Fruit fly (Drosophila melanogaster) whole organism, embryonic: ENCODE data around the gene Pex5.

Experiments
- Bdp1 ChIP-seq: fragments of 200-800 bp; sonication (Bioruptor generic); optimal IDR thresholded peaks from 3 replicates; lab custom pipeline; 2016; ENCODE audit warnings: missing biosample characterization, missing genetic modification characterization
- CG10147 ChIP-seq: fragments of 200-800 bp; sonication (Bioruptor generic); optimal IDR thresholded peaks from 2 replicates; lab custom pipeline; 2019; ENCODE audit warnings: missing biosample characterization, mild to moderate bottlenecking, missing genetic modification characterization, moderate library complexity
- CG10431 ChIP-seq: fragments of 200-800 bp; sonication (Bioruptor generic); optimal IDR thresholded peaks from 3 replicates; lab custom pipeline; 2018; ENCODE audit warnings: missing biosample characterization, mild to moderate bottlenecking, missing genetic modification characterization
- CG10462 ChIP-seq: fragments of 200-800 bp; sonication (Bioruptor generic); optimal IDR thresholded peaks from 2 replicates; lab custom pipeline; 2016; ENCODE audit warnings: missing biosample characterization, missing genetic modification characterization
- CG10654 ChIP-seq: fragments of 200-800 bp; sonication (Bioruptor generic); optimal IDR thresholded peaks from 2 replicates; lab custom pipeline; 2016; ENCODE audit warnings: missing biosample characterization, missing genetic modification characterization
- CG13123 ChIP-seq: fragments of 200-800 bp; sonication (Bioruptor generic); optimal IDR thresholded peaks from 2 replicates; lab custom pipeline; 2016; ENCODE audit warnings: missing biosample characterization, missing genetic modification characterization
- CG15269 ChIP-seq: fragments of 200-800 bp; sonication (Bioruptor generic); optimal IDR thresholded peaks from 2 replicates; lab custom pipeline; 2018; ENCODE audit warnings: missing biosample characterization, mild to moderate bottlenecking, missing genetic modification characterization, moderate library complexity
- CG15601 ChIP-seq: fragments of 200-800 bp; sonication (Bioruptor generic); optimal IDR thresholded peaks from 3 replicates; lab custom pipeline; 2019; ENCODE audit warnings: missing biosample characterization, mild to moderate bottlenecking, missing genetic modification characterization, moderate library complexity
- CG18262 ChIP-seq: fragments of 200-800 bp; optimal IDR thresholded peaks from 3 replicates; lab custom pipeline; 2019; ENCODE audit warnings: missing biosample characterization, mild to moderate bottlenecking, missing genetic modification characterization, moderate library complexity
- CG18619 ChIP-seq: fragments of 200-800 bp; sonication (Bioruptor generic); optimal IDR thresholded peaks from 3 replicates; lab custom pipeline; 2017; ENCODE audit warnings: missing biosample characterization, mild to moderate bottlenecking, missing genetic modification characterization
- CG2116 ChIP-seq: fragments of 200-800 bp; sonication (Bioruptor generic); optimal IDR thresholded peaks from 3 replicates; lab custom pipeline; 2018; ENCODE audit warnings: missing biosample characterization, mild to moderate bottlenecking, missing genetic modification characterization
- CG32532 ChIP-seq: fragments of 200-800 bp; sonication (Bioruptor generic); IDR thresholded peaks from 2 replicates; pipeline ENCODE4 v1.3.6; 2022; ENCODE audit warnings: missing biosample characterization, missing genetic modification characterization
- CG34376 ChIP-seq: fragments of 200-800 bp; sonication (Bioruptor generic); optimal IDR thresholded peaks from 2 replicates; lab custom pipeline; 2018; ENCODE audit warnings: missing biosample characterization, mild to moderate bottlenecking, missing genetic modification characterization
- CG4282 ChIP-seq: fragments of 200-800 bp; sonication (Bioruptor generic); optimal IDR thresholded peaks from 2 replicates; lab custom pipeline; 2016; ENCODE audit warnings: missing biosample characterization, missing genetic modification characterization
- CG4820 ChIP-seq: fragments of 200-800 bp; sonication (Bioruptor generic); optimal IDR thresholded peaks from 3 replicates; lab custom pipeline; 2016; ENCODE audit warnings: missing biosample characterization, missing genetic modification characterization
- CG6813 ChIP-seq: fragments of 200-800 bp; sonication (Bioruptor generic); optimal IDR thresholded peaks from 2 replicates; lab custom pipeline; 2017; ENCODE audit warnings: missing biosample characterization, missing genetic modification characterization, mild to moderate bottlenecking, moderate library complexity, missing genetic modification reagents
- CG7839 ChIP-seq: fragments of 200-800 bp; sonication (Bioruptor generic); optimal IDR thresholded peaks from 3 replicates; lab custom pipeline; 2018; ENCODE audit warnings: missing biosample characterization, mild to moderate bottlenecking, missing genetic modification characterization, moderate library complexity
- CG8478 ChIP-seq: fragments of >200 bp; optimal IDR thresholded peaks from 2 replicates; lab custom pipeline; 2018
- CG9215 ChIP-seq: fragments of 200-800 bp; sonication (Bioruptor generic); IDR thresholded peaks from 2 replicates; pipeline ENCODE4 v1.3.6; 2022; ENCODE audit warnings: missing biosample characterization, missing genetic modification characterization
- CG9932 ChIP-seq: fragments of 200-800 bp; sonication (Bioruptor generic); IDR thresholded peaks from 2 replicates; pipeline ENCODE4 v1.3.6; 2022; ENCODE audit warnings: missing biosample characterization, missing genetic modification characterization
- CoRest ChIP-seq: fragments of 200-800 bp; sonication (Bioruptor generic); optimal IDR thresholded peaks from 3 replicates; lab custom pipeline; 2018; ENCODE audit warnings: missing biosample characterization, mild to moderate bottlenecking, missing genetic modification characterization, moderate library complexity
- D ChIP-seq, 2 experiments: fragments of 200-800 bp in 1 of 2; fragments of >200 bp in 1 of 2; sonication (Bioruptor generic) in 1 of 2; optimal IDR thresholded peaks; 2 replicates in 1 of 2; 3 replicates in 1 of 2; lab custom pipeline; 2017; ENCODE audit warnings: mild to moderate bottlenecking in 1 of 2, missing biosample characterization in 1 of 2, missing genetic modification characterization in 1 of 2, missing genetic modification reagents in 1 of 2
- Dip2 ChIP-seq: fragments of 200-800 bp; sonication (Bioruptor generic); IDR thresholded peaks from 2 replicates; pipeline ENCODE4 v1.3.6; 2022; ENCODE audit warnings: missing biosample characterization, missing genetic modification characterization
- ERR ChIP-seq: fragments of 200-800 bp; sonication (Bioruptor generic); optimal IDR thresholded peaks from 2 replicates; lab custom pipeline; 2016; ENCODE audit warnings: missing biosample characterization, missing genetic modification characterization
- Fer3 ChIP-seq: fragments of 200-800 bp; sonication (Bioruptor generic); optimal IDR thresholded peaks from 2 replicates; lab custom pipeline; 2018; ENCODE audit warnings: missing biosample characterization, mild to moderate bottlenecking, missing genetic modification characterization, moderate library complexity
- HHEX ChIP-seq: fragments of 200-800 bp; sonication (Bioruptor generic); optimal IDR thresholded peaks from 3 replicates; lab custom pipeline; 2017; ENCODE audit warnings: missing biosample characterization, mild to moderate bottlenecking, missing genetic modification characterization, missing genetic modification reagents
- HLH54F ChIP-seq: fragments of 200-800 bp; sonication (Bioruptor generic); optimal IDR thresholded peaks from 3 replicates; lab custom pipeline; 2016; ENCODE audit warnings: missing biosample characterization, missing genetic modification characterization
- Hand ChIP-seq: fragments of 200-800 bp; sonication (Bioruptor generic); optimal IDR thresholded peaks from 2 replicates; lab custom pipeline; 2017; ENCODE audit warnings: mild to moderate bottlenecking, missing biosample characterization, missing genetic modification reagents, missing genetic modification characterization
- Myb ChIP-seq: fragments of 200-800 bp; sonication (Bioruptor generic); optimal IDR thresholded peaks from 2 replicates; lab custom pipeline; 2016; ENCODE audit warnings: missing biosample characterization, missing genetic modification characterization
- NC2α ChIP-seq: fragments of 200-800 bp; sonication (Bioruptor generic); optimal IDR thresholded peaks from 2 replicates; lab custom pipeline; 2016; ENCODE audit warnings: missing biosample characterization, missing genetic modification characterization
- Sox102F ChIP-seq: fragments of 200-800 bp; sonication (Bioruptor generic); optimal IDR thresholded peaks from 2 replicates; lab custom pipeline; 2018; ENCODE audit warnings: missing biosample characterization, mild to moderate bottlenecking, missing genetic modification characterization, moderate library complexity
- Xbp1 ChIP-seq: fragments of 200-800 bp; sonication (Bioruptor generic); optimal IDR thresholded peaks from 3 replicates; lab custom pipeline; 2016; ENCODE audit warnings: missing biosample characterization, mild to moderate bottlenecking, missing genetic modification characterization
- bab2 ChIP-seq: fragments of 200-800 bp; sonication (Bioruptor generic); optimal IDR thresholded peaks from 2 replicates; lab custom pipeline; 2016; ENCODE audit warnings: missing biosample characterization, missing genetic modification characterization
- bsh ChIP-seq, 2 experiments: fragments of 200-800 bp; sonication (Bioruptor generic); optimal IDR thresholded peaks; 2 replicates each; lab custom pipeline; 2017 to 2018; ENCODE audit warnings: mild to moderate bottlenecking in 2 of 2, missing biosample characterization in 2 of 2, missing genetic modification characterization in 2 of 2, moderate library complexity in 1 of 2
- crp ChIP-seq, 2 experiments: fragments of 200-800 bp; sonication (Bioruptor generic); optimal IDR thresholded peaks; 2 replicates in 1 of 2; 3 replicates in 1 of 2; lab custom pipeline; 2017; ENCODE audit warnings: missing biosample characterization in 2 of 2, missing genetic modification characterization in 2 of 2, mild to moderate bottlenecking in 1 of 2, moderate library complexity in 1 of 2
- cwo ChIP-seq: fragments of 200-800 bp; sonication (Bioruptor generic); optimal IDR thresholded peaks from 3 replicates; lab custom pipeline; 2017; ENCODE audit warnings: missing biosample characterization, missing genetic modification characterization, mild to moderate bottlenecking, moderate library complexity, missing genetic modification reagents
- dmrt11E ChIP-seq: fragments of 200-800 bp; sonication (Bioruptor generic); optimal IDR thresholded peaks from 3 replicates; lab custom pipeline; 2018; ENCODE audit warnings: missing biosample characterization, mild to moderate bottlenecking, missing genetic modification characterization, moderate library complexity
- hbn ChIP-seq: fragments of 200-800 bp; sonication (Bioruptor generic); IDR thresholded peaks from 2 replicates; pipeline ENCODE4 v1.3.6; 2022; ENCODE audit warnings: missing biosample characterization, missing genetic modification characterization; ENCODE audit not compliant: partially characterized antibody
- hkb ChIP-seq, 2 experiments: fragments of 200-800 bp in 1 of 2; fragments of >200 bp in 1 of 2; sonication (Bioruptor generic) in 1 of 2; IDR thresholded peaks in 1 of 2; optimal IDR thresholded peaks in 1 of 2; 2 replicates each; pipeline versions ENCODE4 v1.3.6 to Lab custom; 2017 to 2022; ENCODE audit warnings: missing biosample characterization in 1 of 2, missing genetic modification characterization in 1 of 2
- kay ChIP-seq: fragments of 200-800 bp; sonication (Bioruptor generic); optimal IDR thresholded peaks from 2 replicates; lab custom pipeline; 2016; ENCODE audit warnings: missing biosample characterization, missing genetic modification characterization
- p53 ChIP-seq: fragments of 200-800 bp; sonication (Bioruptor generic); optimal IDR thresholded peaks from 2 replicates; lab custom pipeline; 2016; ENCODE audit warnings: missing biosample characterization, missing genetic modification characterization
- ro ChIP-seq: fragments of 200-800 bp; sonication (Bioruptor generic); IDR thresholded peaks from 2 replicates; pipeline ENCODE4 v1.3.6; 2022; ENCODE audit warnings: missing biosample characterization, missing genetic modification characterization
- row ChIP-seq: fragments of 200-800 bp; sonication (Bioruptor generic); IDR thresholded peaks from 3 replicates; pipeline ENCODE4 v1.3.6; 2022; ENCODE audit warnings: missing biosample characterization, missing genetic modification characterization
- scrt ChIP-seq: fragments of 200-800 bp; sonication (Bioruptor generic); optimal IDR thresholded peaks from 2 replicates; lab custom pipeline; 2018; ENCODE audit warnings: missing biosample characterization, mild to moderate bottlenecking, missing genetic modification characterization, moderate library complexity
- slou ChIP-seq: fragments of 200-800 bp; sonication (Bioruptor generic); optimal IDR thresholded peaks from 3 replicates; lab custom pipeline; 2016; ENCODE audit warnings: missing biosample characterization, missing genetic modification characterization
- sqz ChIP-seq: fragments of 200-800 bp; sonication (Bioruptor generic); optimal IDR thresholded peaks from 3 replicates; lab custom pipeline; 2018; ENCODE audit warnings: missing biosample characterization, mild to moderate bottlenecking, missing genetic modification characterization
- tap ChIP-seq: fragments of 200-800 bp; optimal IDR thresholded peaks from 3 replicates; lab custom pipeline; 2019; ENCODE audit warnings: missing biosample characterization, mild to moderate bottlenecking, missing genetic modification characterization, moderate library complexity
- trem ChIP-seq: fragments of 200-800 bp; optimal IDR thresholded peaks from 3 replicates; lab custom pipeline; 2019; ENCODE audit warnings: missing biosample characterization, mild to moderate bottlenecking, missing genetic modification characterization, moderate library complexity
- usp ChIP-seq: fragments of >200 bp; optimal IDR thresholded peaks from 2 replicates; lab custom pipeline; 2017; ENCODE audit warnings: missing biosample characterization, missing genetic modification characterization
- vfl ChIP-seq: fragments of 200-800 bp; sonication (Bioruptor generic); optimal IDR thresholded peaks from 2 replicates; lab custom pipeline; 2016; ENCODE audit warnings: missing biosample characterization, missing genetic modification characterization
- vvl ChIP-seq: fragments of 200-800 bp; sonication (Bioruptor generic); IDR thresholded peaks from 2 replicates; pipeline ENCODE4 v1.3.6; 2022; ENCODE audit warnings: missing biosample characterization, missing genetic modification characterization

Pex5 gene

DNA sequence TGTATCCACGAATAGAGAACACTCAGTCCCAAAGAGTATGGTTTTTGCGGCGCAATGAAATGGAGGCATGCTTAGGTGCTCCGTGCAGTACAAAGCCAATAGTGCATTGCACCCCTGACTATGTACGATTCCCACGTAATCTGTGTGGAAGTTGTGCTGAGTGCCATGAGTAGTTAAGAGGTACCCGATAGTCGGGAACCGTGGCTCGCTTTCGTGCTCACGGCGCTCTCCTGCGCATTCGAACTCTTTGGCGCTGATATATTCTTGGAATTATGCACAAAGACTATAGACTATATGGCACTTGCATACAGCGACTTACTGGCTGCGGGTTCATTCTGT is 44.3 kb downstream of the Pex5 start (continued):
- TF ChIP-seq kay (GFP tag; lab: Kevin White, UChicago) (no peak), usp (GFP tag; lab: Kevin White, UChicago) (no peak), Hand (no peak), vfl (GFP tag; lab: Kevin White, UChicago) (no peak), CG6813 (GFP tag; lab: Kevin White, UChicago) (no peak), NC2α (GFP tag; lab: Kevin White, UChicago) (no peak), ro (no peak), scrt (no peak), CG32532 (GFP tag; lab: Robert Waterston, UW) (no peak), Bdp1 (GFP tag; lab: Kevin White, UChicago) (no peak), CG34376 (no peak), CG9932 (GFP tag; lab: Robert Waterston, UW) (no peak), Myb (GFP tag; lab: Kevin White, UChicago) (no peak), p53 (no peak), hkb (optimal IDR thresholded peaks at IDR 0.05; lab: Kevin White, UChicago) (no peak), hkb (GFP tag; IDR thresholded peaks at IDR 0.05; lab: Robert Waterston, UW) (0 out of 2 replicates have a peak, but pooled peaks have one; percentile 13), CG4820 (no peak), bab2 (GFP tag; lab: Kevin White, UChicago) (peak; percentile 28), slou (GFP tag; lab: Kevin White, UChicago) (no peak), CoRest (tag; lab: Kevin White, UChicago) (no peak), CG18262 (tag; lab: Kevin White, UChicago) (no peak), Fer3 (tag; lab: Kevin White, UChicago) (no peak), HLH54F (GFP tag; lab: Kevin White, UChicago) (no peak), Sox102F (peak; percentile 31), Xbp1 (GFP tag; lab: Kevin White, UChicago) (no peak), CG15601 (no peak), CG10431 (GFP tag; lab: Kevin White, UChicago) (no peak), D (optimal IDR thresholded peaks at IDR 0.05; lab: Kevin White, UChicago) (no peak), D (GFP tag; optimal IDR thresholded peaks at IDR 0.05; lab: Kevin White, UChicago) (no peak), Dip2 (GFP tag; lab: Robert Waterston, UW) (no peak), CG13123 (GFP tag; lab: Kevin White, UChicago) (no peak), sqz (GFP tag; lab: Kevin White, UChicago) (no peak), CG18619 (GFP tag; lab: Kevin White, UChicago) (no peak), tap (tag; lab: Kevin White, UChicago) (no peak), CG10654 (GFP tag; lab: Kevin White, UChicago) (no peak), ERR (GFP tag; lab: Kevin White, UChicago) (no peak), crp (GFP tag; optimal IDR thresholded peaks at IDR 0.05; lab: Kevin White, UChicago) (no peak), CG7839 (tag; lab: Kevin White, UChicago) (peak; percentile 35), bsh (GFP tag; optimal IDR thresholded peaks at IDR 0.05; lab: Kevin White, UChicago) (peak in 1 of 2 experiments; percentile 31), CG4282 (GFP tag; lab: Kevin White, UChicago) (no peak), CG10147 (GFP tag; lab: Kevin White, UChicago) (no peak), hbn (GFP tag; lab: Robert Waterston, UW) (no peak), vvl (no peak), CG15269 (tag; lab: Kevin White, UChicago) (no peak), trem (no peak), CG10462 (GFP tag; lab: Kevin White, UChicago) (no peak), dmrt11E (tag; lab: Kevin White, UChicago) (no peak), CG2116 (no peak), HHEX (no peak), CG8478 (lab: Kevin White, UChicago) (no peak), row (GFP tag; lab: Robert Waterston, UW) (peak; percentile 76), CG9215 (no peak), cwo (GFP tag; lab: Kevin White, UChicago) (peak; percentile 15)
